Fruit fly (Drosophila melanogaster) Kc167 (cell line): Measurements from ENCODE around the gene CG11970.

Experiments used
- Myc ChIP-seq: fragments of >200 bp; optimal IDR thresholded peaks from 2 replicates; lab custom pipeline; 2017; ENCODE audit warnings: missing external identifiers
- h ChIP-seq: fragments of >200 bp; optimal IDR thresholded peaks from 3 replicates; lab custom pipeline; 2018; ENCODE audit warnings: missing external identifiers
- insv ChIP-seq: fragments of >200 bp; optimal IDR thresholded peaks from 3 replicates; lab custom pipeline; 2018; ENCODE audit warnings: missing external identifiers
- ttk ChIP-seq: sonication (Bioruptor generic); optimal IDR thresholded peaks from 2 replicates; lab custom pipeline; 2017; ENCODE audit warnings: missing external identifiers

dm6 chr3R:8946429-8946828, 38.1 kb upstream of the CG11970 start:
- TF ChIP-seq h (lab: Kevin White, UChicago) (no peak), Myc (no peak), ttk (lab: Kevin White, UChicago) (no peak), insv (lab: Kevin White, UChicago) (no peak)
